Fruit fly (Drosophila melanogaster) ovary, adult (tissue): ENCODE measurements around the gene CG14933.

Experiments used
- CG17801 ChIP-seq: fragments of 200-800 bp; optimal IDR thresholded peaks from 2 replicates; lab custom pipeline; 2019; ENCODE audit warnings: missing biosample characterization, mild to moderate bottlenecking, missing genetic modification characterization, moderate library complexity; ENCODE audit not compliant: partially characterized antibody

CG14933 gene

dm6 chr2L:11813665-11814087 is 29.0 kb upstream of the CG14933 start, which contains the start of gene CycY:
TSS of gene CycY (minus strand) at chr2L:11813780.
- TF ChIP-seq CG17801 (GFP tag; lab: Kevin White, UChicago): no peak

dm6 chr2L:11816376-11816775 is 26.3 kb upstream of the CG14933 start:
- no peak for TF ChIP-seq CG17801 (GFP tag; lab: Kevin White, UChicago)

- TF ChIP-seq CG17801 (GFP tag; lab: Kevin White, UChicago): no peak
Observed at dm6 chr2L:11823470-11824162, 19.0 kb upstream of the CG14933 start.

dm6 chr2L:11829277-11829676 is 13.4 kb upstream of the CG14933 start, which contains the start of gene esc:
TSS of gene esc (minus strand) at chr2L:11829405.
- TF ChIP-seq CG17801 (GFP tag; lab: Kevin White, UChicago): no peak

- no peak for TF ChIP-seq CG17801 (GFP tag; lab: Kevin White, UChicago)
Observed at dm6 chr2L:11833786-11834185, 8.8 kb upstream of the CG14933 start, which contains the start of gene CG45011. TSS of gene CG45011 (plus strand) at chr2L:11834086.

- no peak for TF ChIP-seq CG17801 (GFP tag; lab: Kevin White, UChicago)
Observed at dm6 chr2L:11834308-11834707, 8.3 kb upstream of the CG14933 start, which contains the start of gene CG45012. TSS of gene CG45012 (plus strand) at chr2L:11834608.

dm6 chr2L:11836943-11837342 is 5.7 kb upstream of the CG14933 start, which contains the start of gene Sfp33A4:
TSS of gene Sfp33A4 (plus strand) at chr2L:11837243.
- no peak for TF ChIP-seq CG17801 (GFP tag; lab: Kevin White, UChicago)

- TF ChIP-seq CG17801 (GFP tag; lab: Kevin White, UChicago): no peak
Observed at dm6 chr2L:11837413-11837812, 5.2 kb upstream of the CG14933 start, which contains the start of gene Sfp33A2. TSS of gene Sfp33A2 (plus strand) at chr2L:11837713.

- no peak for TF ChIP-seq CG17801 (GFP tag; lab: Kevin White, UChicago)
Observed at dm6 chr2L:11839612-11840011, 3.0 kb upstream of the CG14933 start, which contains the start of gene Sfp33A3. TSS of gene Sfp33A3 (plus strand) at chr2L:11839912.

dm6 chr2L:11840391-11840790 is 2.2 kb upstream of the CG14933 start, which contains the start of gene CG31704:
TSS of gene CG31704 (plus strand) at chr2L:11840691.
- no peak for TF ChIP-seq CG17801 (GFP tag; lab: Kevin White, UChicago)

dm6 chr2L:11841538-11841937 is 1.1 kb upstream of the CG14933 start:
- no peak for TF ChIP-seq CG17801 (GFP tag; lab: Kevin White, UChicago)

dm6 chr2L:11844278-11844677 is 1.6 kb downstream of the CG14933 start:
- TF ChIP-seq CG17801 (GFP tag; lab: Kevin White, UChicago): no peak

- TF ChIP-seq CG17801 (GFP tag; lab: Kevin White, UChicago): no peak
Observed at dm6 chr2L:11845159-11845788, 2.6 kb downstream of the CG14933 start.

dm6 chr2L:11846926-11847325 is 4.3 kb downstream of the CG14933 start, which contains the start of gene Mal-B1:
TSS of gene Mal-B1 (plus strand) at chr2L:11847226.
- no peak for TF ChIP-seq CG17801 (GFP tag; lab: Kevin White, UChicago)

dm6 chr2L:11849658-11850057 is 7.0 kb downstream of the CG14933 start, which contains the start of gene Mal-B2:
TSS of gene Mal-B2 (plus strand) at chr2L:11849958.
- TF ChIP-seq CG17801 (GFP tag; lab: Kevin White, UChicago): no peak
